Worm (Caenorhabditis elegans): ENCODE results near the gene clec-21.

DNA sequence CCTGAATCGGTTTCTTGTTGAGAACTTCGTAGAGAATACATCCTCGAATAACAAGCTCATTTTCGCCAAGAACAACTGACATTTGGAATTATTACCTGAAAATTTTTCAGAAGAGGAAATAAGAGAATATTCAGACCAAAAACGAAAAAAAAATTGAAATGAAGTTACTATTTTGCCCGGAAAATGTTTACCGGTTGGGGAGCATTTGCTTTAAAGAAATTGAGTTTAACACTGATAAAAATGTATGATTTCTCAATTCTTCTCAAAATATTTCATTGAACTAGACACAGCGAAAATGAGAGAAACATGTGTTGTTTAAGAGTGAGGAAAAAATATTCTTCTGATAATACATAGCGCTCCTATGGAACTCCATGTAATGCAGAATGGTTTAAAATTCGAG lies 32.3 kb upstream of the clec-21 start, which contains the start of gene fbxa-165:
- no peak for TF ChIP-seq unc-62 (GFP tag; optimal IDR thresholded peaks at IDR 0.05)
- no peak for TF ChIP-seq blmp-1 (tag; optimal IDR thresholded peaks at IDR 0.05)
- no peak for TF ChIP-seq elt-3 (tag; optimal IDR thresholded peaks at IDR 0.05)
- TF ChIP-seq drap-1 (GFP tag; optimal IDR thresholded peaks at IDR 0.05), result no peak
